Fruit fly (Drosophila melanogaster) whole organism, embryonic: ENCODE data around the gene Indy-2.

Experiments
- Adf1 ChIP-seq: fragments of 200-800 bp; sonication (Bioruptor generic); IDR thresholded peaks from 2 replicates; pipeline ENCODE4 v1.3.6; 2022; ENCODE audit warnings: missing biosample characterization, missing genetic modification characterization
- Atf-2 ChIP-seq: fragments of 200-800 bp; sonication (Bioruptor generic); optimal IDR thresholded peaks from 2 replicates; lab custom pipeline; 2016; ENCODE audit warnings: missing biosample characterization, missing genetic modification characterization
- B-H2 ChIP-seq: fragments of 200-800 bp; sonication (Bioruptor generic); optimal IDR thresholded peaks from 2 replicates; lab custom pipeline; 2018; ENCODE audit warnings: missing biosample characterization, mild to moderate bottlenecking, missing genetic modification characterization
- Blimp-1 ChIP-seq: fragments of 200-800 bp; sonication (Bioruptor generic); optimal IDR thresholded peaks from 3 replicates; lab custom pipeline; 2018; ENCODE audit warnings: missing biosample characterization, missing genetic modification characterization, mild to moderate bottlenecking, moderate library complexity, missing genetic modification reagents
- CG12769 ChIP-seq: fragments of 200-800 bp; sonication (Bioruptor generic); optimal IDR thresholded peaks from 2 replicates; lab custom pipeline; 2019; ENCODE audit warnings: missing biosample characterization, mild to moderate bottlenecking, missing genetic modification characterization, moderate library complexity
- CG14050 ChIP-seq: fragments of 200-800 bp; sonication (Bioruptor generic); IDR thresholded peaks from 3 replicates; pipeline ENCODE4 v1.3.6; 2022; ENCODE audit warnings: missing biosample characterization, missing genetic modification characterization
- CG14667 ChIP-seq: fragments of 200-800 bp; sonication (Bioruptor generic); IDR thresholded peaks from 2 replicates; pipeline ENCODE4 v1.3.6; 2022; ENCODE audit warnings: missing biosample characterization, missing genetic modification characterization
- CG15514 ChIP-seq: fragments of 200-800 bp; sonication (Bioruptor generic); optimal IDR thresholded peaks from 3 replicates; lab custom pipeline; 2017; ENCODE audit warnings: missing biosample characterization, missing genetic modification characterization, mild to moderate bottlenecking, moderate library complexity, missing genetic modification reagents
- CG1603 ChIP-seq: fragments of 200-800 bp; sonication (Bioruptor generic); optimal IDR thresholded peaks from 2 replicates; lab custom pipeline; 2019; ENCODE audit warnings: missing biosample characterization, mild to moderate bottlenecking, missing genetic modification characterization, moderate library complexity
- CG17186 ChIP-seq: fragments of 200-800 bp; sonication (Bioruptor generic); optimal IDR thresholded peaks from 3 replicates; lab custom pipeline; 2017; ENCODE audit warnings: missing biosample characterization, missing genetic modification reagents, missing genetic modification characterization
- CG17361 ChIP-seq: fragments of 200-800 bp; sonication (Bioruptor generic); IDR thresholded peaks from 3 replicates; pipeline ENCODE4 v1.3.6; 2022; ENCODE audit warnings: missing biosample characterization, missing genetic modification characterization
- CG18764 ChIP-seq: fragments of 200-800 bp; sonication (Bioruptor generic); optimal IDR thresholded peaks from 3 replicates; lab custom pipeline; 2016; ENCODE audit warnings: missing biosample characterization, missing genetic modification characterization
- CG2712 ChIP-seq: fragments of 200-800 bp; optimal IDR thresholded peaks from 3 replicates; lab custom pipeline; 2019; ENCODE audit warnings: missing biosample characterization, mild to moderate bottlenecking, missing genetic modification characterization, moderate library complexity
- CG31365 ChIP-seq: fragments of 200-800 bp; sonication (Bioruptor generic); optimal IDR thresholded peaks from 2 replicates; lab custom pipeline; 2018; ENCODE audit warnings: missing biosample characterization, mild to moderate bottlenecking, missing genetic modification characterization
- CG34224 ChIP-seq: fragments of 200-800 bp; sonication (Bioruptor generic); IDR thresholded peaks from 3 replicates; pipeline ENCODE4 v1.3.6; 2022; ENCODE audit warnings: missing biosample characterization, missing genetic modification characterization; ENCODE audit not compliant: partially characterized antibody
- CG4730 ChIP-seq: fragments of 200-800 bp; sonication (Bioruptor generic); IDR thresholded peaks from 2 replicates; pipeline ENCODE4 v1.3.6; 2022; ENCODE audit warnings: missing biosample characterization, missing genetic modification characterization
- CG4854 ChIP-seq: fragments of 200-800 bp; sonication (Bioruptor generic); optimal IDR thresholded peaks from 2 replicates; lab custom pipeline; 2016; ENCODE audit warnings: missing biosample characterization, missing genetic modification characterization, inconsistent platforms
- CG6689 ChIP-seq: fragments of 200-800 bp; sonication (Bioruptor generic); IDR thresholded peaks from 2 replicates; pipeline ENCODE4 v1.3.6; 2022; ENCODE audit warnings: missing biosample characterization, missing genetic modification characterization
- CG6791 ChIP-seq: fragments of 200-800 bp; sonication (Bioruptor generic); IDR thresholded peaks from 3 replicates; pipeline ENCODE4 v1.3.6; 2022; ENCODE audit warnings: missing biosample characterization, missing genetic modification characterization; ENCODE audit not compliant: partially characterized antibody
- CG7963 ChIP-seq: fragments of 200-800 bp; sonication (Bioruptor generic); IDR thresholded peaks from 3 replicates; pipeline ENCODE4 v1.3.6; 2022; ENCODE audit warnings: missing biosample characterization, missing genetic modification characterization; ENCODE audit not compliant: partially characterized antibody
- CG8281 ChIP-seq: fragments of 200-800 bp; sonication (Bioruptor generic); optimal IDR thresholded peaks from 2 replicates; lab custom pipeline; 2018; ENCODE audit warnings: missing biosample characterization, mild to moderate bottlenecking, missing genetic modification characterization, moderate library complexity
- CG8765 ChIP-seq: fragments of 200-800 bp; sonication (Bioruptor generic); IDR thresholded peaks from 2 replicates; pipeline ENCODE4 v1.3.6; 2022; ENCODE audit warnings: missing biosample characterization, missing genetic modification characterization
- CHES-1-like ChIP-seq: fragments of 200-800 bp; sonication (Bioruptor generic); optimal IDR thresholded peaks from 2 replicates; lab custom pipeline; 2016; ENCODE audit warnings: missing biosample characterization, missing genetic modification characterization
- CoRest ChIP-seq: fragments of 200-800 bp; sonication (Bioruptor generic); optimal IDR thresholded peaks from 3 replicates; lab custom pipeline; 2018; ENCODE audit warnings: missing biosample characterization, mild to moderate bottlenecking, missing genetic modification characterization, moderate library complexity
- Fer1 ChIP-seq: fragments of 200-800 bp; sonication (Bioruptor generic); optimal IDR thresholded peaks from 2 replicates; lab custom pipeline; 2017; ENCODE audit warnings: missing biosample characterization, mild to moderate bottlenecking, missing genetic modification characterization
- Fer3 ChIP-seq: fragments of 200-800 bp; sonication (Bioruptor generic); optimal IDR thresholded peaks from 2 replicates; lab custom pipeline; 2018; ENCODE audit warnings: missing biosample characterization, mild to moderate bottlenecking, missing genetic modification characterization, moderate library complexity
- GATAe ChIP-seq: fragments of 200-800 bp; sonication (Bioruptor generic); conservative IDR thresholded peaks from 2 replicates; pipeline ENCODE4 v1.3.6; 2022; ENCODE audit warnings: missing biosample characterization, missing genetic modification characterization
- Hr3 ChIP-seq: fragments of 200-800 bp; sonication (Bioruptor generic); optimal IDR thresholded peaks from 3 replicates; lab custom pipeline; 2016; ENCODE audit warnings: missing biosample characterization, missing genetic modification characterization
- Hsf ChIP-seq: fragments of 200-800 bp; sonication (Bioruptor generic); optimal IDR thresholded peaks from 3 replicates; lab custom pipeline; 2016; ENCODE audit warnings: missing biosample characterization, missing genetic modification characterization
- Mrtf ChIP-seq: fragments of 200-800 bp; sonication (Bioruptor generic); IDR thresholded peaks from 3 replicates; pipeline ENCODE4 v1.3.6; 2022; ENCODE audit warnings: missing biosample characterization, missing genetic modification characterization
- Six4 ChIP-seq: fragments of 200-800 bp; sonication (Bioruptor generic); optimal IDR thresholded peaks from 2 replicates; lab custom pipeline; 2016; ENCODE audit warnings: missing biosample characterization, missing genetic modification characterization
- aop ChIP-seq: fragments of 200-800 bp; sonication (Bioruptor generic); IDR thresholded peaks from 2 replicates; pipeline ENCODE4 v1.3.6; 2022; ENCODE audit warnings: missing biosample characterization, missing genetic modification characterization
- ato ChIP-seq: fragments of 200-800 bp; sonication (Bioruptor generic); IDR thresholded peaks from 2 replicates; pipeline ENCODE4 v1.3.6; 2022; ENCODE audit warnings: missing biosample characterization, missing genetic modification characterization; ENCODE audit not compliant: partially characterized antibody
- bcd ChIP-seq: fragments of 200-800 bp; sonication (Bioruptor generic); optimal IDR thresholded peaks from 2 replicates; lab custom pipeline; 2017; ENCODE audit warnings: missing biosample characterization, mild to moderate bottlenecking, missing genetic modification characterization
- cato ChIP-seq: fragments of 200-800 bp; sonication (Bioruptor generic); optimal IDR thresholded peaks from 2 replicates; lab custom pipeline; 2016; ENCODE audit warnings: missing biosample characterization, missing genetic modification characterization, borderline replicate concordance
- dpn ChIP-seq, 2 experiments: fragments of 200-800 bp; sonication (Bioruptor generic); optimal IDR thresholded peaks; 3 replicates each; lab custom pipeline; 2016; ENCODE audit warnings: missing biosample characterization in 2 of 2, missing genetic modification characterization in 2 of 2
- dysf ChIP-seq: fragments of 200-800 bp; sonication (Bioruptor generic); IDR thresholded peaks from 3 replicates; pipeline ENCODE4 v1.3.6; 2022; ENCODE audit warnings: missing biosample characterization, missing genetic modification characterization
- ems ChIP-seq: fragments of 200-800 bp; sonication (Bioruptor generic); optimal IDR thresholded peaks from 3 replicates; lab custom pipeline; 2016; ENCODE audit warnings: missing biosample characterization, missing genetic modification characterization
- fu2 ChIP-seq: fragments of 200-800 bp; sonication (Bioruptor generic); optimal IDR thresholded peaks from 2 replicates; lab custom pipeline; 2016; ENCODE audit warnings: missing biosample characterization, missing genetic modification characterization
- gcm ChIP-seq: fragments of 200-800 bp; sonication (Bioruptor generic); optimal IDR thresholded peaks from 2 replicates; lab custom pipeline; 2019; ENCODE audit warnings: missing biosample characterization, mild to moderate bottlenecking, missing genetic modification characterization, moderate library complexity
- grn ChIP-seq: fragments of 200-800 bp; sonication (Bioruptor generic); optimal IDR thresholded peaks from 3 replicates; lab custom pipeline; 2017; ENCODE audit warnings: missing biosample characterization, missing genetic modification characterization
- hb ChIP-seq: fragments of 200-800 bp; sonication (Bioruptor generic); IDR thresholded peaks from 3 replicates; pipeline ENCODE4 v1.3.6; 2022; ENCODE audit warnings: missing biosample characterization, missing genetic modification characterization; ENCODE audit not compliant: partially characterized antibody
- insv ChIP-seq, 2 experiments: fragments of 200-800 bp; sonication (Bioruptor generic); optimal IDR thresholded peaks; 3 replicates each; lab custom pipeline; 2016 to 2018; ENCODE audit warnings: missing biosample characterization in 2 of 2, missing genetic modification characterization in 2 of 2
- lab ChIP-seq: fragments of 200-800 bp; sonication (Bioruptor generic); optimal IDR thresholded peaks from 3 replicates; lab custom pipeline; 2017; ENCODE audit warnings: missing biosample characterization, missing genetic modification characterization, mild to moderate bottlenecking, moderate library complexity, missing genetic modification reagents
- nom ChIP-seq: fragments of 200-800 bp; sonication (Bioruptor generic); optimal IDR thresholded peaks from 2 replicates; lab custom pipeline; 2017; ENCODE audit warnings: missing biosample characterization, missing genetic modification characterization, mild to moderate bottlenecking, moderate library complexity, missing genetic modification reagents
- peb ChIP-seq: fragments of 200-800 bp; sonication (Bioruptor generic); IDR thresholded peaks from 2 replicates; pipeline ENCODE4 v1.3.6; 2022; ENCODE audit warnings: missing biosample characterization, missing genetic modification characterization
- sr ChIP-seq: fragments of 200-800 bp; sonication (Bioruptor generic); IDR thresholded peaks from 3 replicates; pipeline ENCODE4 v1.3.6; 2022; ENCODE audit warnings: missing biosample characterization, missing genetic modification characterization
- unpg ChIP-seq: fragments of 200-800 bp; sonication (Bioruptor generic); optimal IDR thresholded peaks from 3 replicates; lab custom pipeline; 2018; ENCODE audit warnings: missing biosample characterization, mild to moderate bottlenecking, missing genetic modification characterization, moderate library complexity
- vfl ChIP-seq: fragments of 200-800 bp; sonication (Bioruptor generic); optimal IDR thresholded peaks from 2 replicates; lab custom pipeline; 2016; ENCODE audit warnings: missing biosample characterization, missing genetic modification characterization
- vvl ChIP-seq: fragments of 200-800 bp; sonication (Bioruptor generic); IDR thresholded peaks from 2 replicates; pipeline ENCODE4 v1.3.6; 2022; ENCODE audit warnings: missing biosample characterization, missing genetic modification characterization
- wek ChIP-seq: fragments of 200-800 bp; sonication (Bioruptor generic); optimal IDR thresholded peaks from 3 replicates; lab custom pipeline; 2018; ENCODE audit warnings: missing biosample characterization, mild to moderate bottlenecking, missing genetic modification characterization, moderate library complexity
- wor ChIP-seq: fragments of 200-800 bp; sonication (Bioruptor generic); IDR thresholded peaks from 2 replicates; pipeline ENCODE4 v1.3.6; 2022; ENCODE audit warnings: missing biosample characterization, missing genetic modification characterization

The Indy-2 gene

DNA sequence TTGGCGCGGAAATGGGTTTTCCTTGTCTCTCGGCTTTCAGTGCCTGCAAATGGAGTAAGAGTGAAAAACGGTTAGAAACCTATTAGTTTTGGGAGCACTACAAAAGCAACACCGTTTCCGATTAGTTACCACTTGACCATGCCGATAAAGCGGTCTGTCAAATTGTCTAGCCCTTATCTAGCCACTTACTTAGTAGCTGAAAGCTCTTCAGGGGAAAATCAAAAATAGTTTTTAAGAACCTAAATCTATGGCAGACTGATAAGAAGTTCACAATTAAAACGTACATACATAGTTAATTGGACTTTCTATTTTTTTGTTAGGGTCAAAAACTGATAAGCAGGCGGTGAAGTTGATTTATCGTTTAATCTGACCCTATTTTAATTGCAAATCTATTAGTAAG lies 35.9 kb upstream of the Indy-2 start (continued):
- no peak for TF ChIP-seq vfl (GFP tag; lab: Kevin White, UChicago)
- no peak for TF ChIP-seq CG17361 (GFP tag; lab: Robert Waterston, UW)
- no peak for TF ChIP-seq vvl (GFP tag; lab: Robert Waterston, UW)
- TF ChIP-seq CG17186: no peak
- no peak for TF ChIP-seq dysf (GFP tag; lab: Robert Waterston, UW)
- no peak for TF ChIP-seq CG31365 (tag; lab: Kevin White, UChicago)
- peak; percentile 36 for TF ChIP-seq lab (GFP tag; lab: Kevin White, UChicago)
- TF ChIP-seq Blimp-1: no peak
- no peak for TF ChIP-seq CG2712 (tag; lab: Kevin White, UChicago)
- no peak for TF ChIP-seq CG14050
- TF ChIP-seq CG14667 (GFP tag; lab: Robert Waterston, UW): no peak
- peak; percentile 23 for TF ChIP-seq CG12769 (tag; lab: Kevin White, UChicago)
- no peak for TF ChIP-seq CG34224
- TF ChIP-seq CG1603 (tag; lab: Kevin White, UChicago): no peak
- no peak for TF ChIP-seq Fer3 (tag; lab: Kevin White, UChicago)
- no peak for TF ChIP-seq unpg (GFP tag; lab: Kevin White, UChicago)
- TF ChIP-seq CG18764 (GFP tag; lab: Kevin White, UChicago): no peak
- TF ChIP-seq insv (GFP tag; optimal IDR thresholded peaks at IDR 0.05; lab: Kevin White, UChicago): no peak
- no peak for TF ChIP-seq CG8281
- TF ChIP-seq CHES-1-like (GFP tag; lab: Kevin White, UChicago): no peak
- TF ChIP-seq fu2 (GFP tag; lab: Kevin White, UChicago): no peak
- TF ChIP-seq grn: peak; percentile 74
- TF ChIP-seq wek (GFP tag; lab: Kevin White, UChicago): no peak
- TF ChIP-seq hb (GFP tag; lab: Robert Waterston, UW): no peak
- no peak for TF ChIP-seq bcd
- TF ChIP-seq peb (GFP tag; lab: Robert Waterston, UW): no peak
- no peak for TF ChIP-seq Hsf (GFP tag; lab: Kevin White, UChicago)
- no peak for TF ChIP-seq Hr3 (GFP tag; lab: Kevin White, UChicago)
- no peak for TF ChIP-seq ato (GFP tag; lab: Robert Waterston, UW)
- no peak for TF ChIP-seq CG7963 (GFP tag; lab: Robert Waterston, UW)
- no peak for TF ChIP-seq B-H2
- TF ChIP-seq CG4854 (GFP tag; lab: Kevin White, UChicago): no peak
- TF ChIP-seq CG4730 (GFP tag; lab: Robert Waterston, UW): no peak
- no peak for TF ChIP-seq CG8765 (GFP tag; lab: Robert Waterston, UW)
- no peak for TF ChIP-seq Six4 (GFP tag; lab: Kevin White, UChicago)
- no peak for TF ChIP-seq dpn (GFP tag; optimal IDR thresholded peaks at IDR 0.05; lab: Kevin White, UChicago)
- no peak for TF ChIP-seq CoRest (tag; lab: Kevin White, UChicago)
- TF ChIP-seq aop (GFP tag; lab: Robert Waterston, UW): no peak
- no peak for TF ChIP-seq sr (GFP tag; lab: Robert Waterston, UW)
- no peak for TF ChIP-seq Atf-2 (GFP tag; lab: Kevin White, UChicago)
- TF ChIP-seq wor (GFP tag; lab: Robert Waterston, UW): no peak
- TF ChIP-seq nom (GFP tag; lab: Kevin White, UChicago): no peak
- no peak for TF ChIP-seq Fer1
- no peak for TF ChIP-seq gcm
- no peak for TF ChIP-seq Mrtf
- no peak for TF ChIP-seq CG6791 (GFP tag; lab: Robert Waterston, UW)
- no peak for TF ChIP-seq CG15514 (GFP tag; lab: Kevin White, UChicago)
- TF ChIP-seq Adf1: no peak
- TF ChIP-seq GATAe: peak; percentile 68
- no peak for TF ChIP-seq CG6689 (GFP tag; lab: Robert Waterston, UW)
- no peak for TF ChIP-seq ems (GFP tag; lab: Kevin White, UChicago)
- no peak for TF ChIP-seq cato (GFP tag; lab: Kevin White, UChicago)
